Worm (Caenorhabditis elegans): Measurements from ENCODE around the gene Y38C1AA.6.

DNA sequence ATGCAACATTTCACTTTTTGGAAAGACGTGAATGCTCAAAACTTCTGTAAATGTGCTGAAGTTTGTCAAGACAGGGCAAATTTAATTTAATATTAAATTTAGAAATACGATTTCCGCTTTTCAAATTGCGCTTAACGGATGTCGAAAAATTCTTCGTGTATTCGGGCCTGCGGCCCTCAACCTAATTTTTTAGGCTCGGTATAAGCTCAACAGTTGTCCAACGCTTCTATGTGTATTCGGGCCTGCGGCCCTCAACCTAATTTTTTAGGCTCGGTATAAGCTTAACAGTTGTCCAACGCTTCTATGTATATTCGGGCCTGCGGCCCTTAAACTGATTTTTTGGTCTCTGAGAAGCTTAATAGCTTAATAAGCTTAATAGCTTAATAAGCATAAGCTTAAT, 43.8 kb upstream of the Y38C1AA.6 start:
- no peak for TF ChIP-seq fkh-10 (GFP tag; optimal IDR thresholded peaks at IDR 0.05)
- TF ChIP-seq snpc-1.2 (GFP tag; IDR thresholded peaks at IDR 0.05), result no peak
- TF ChIP-seq mep-1 (tag; optimal IDR thresholded peaks at IDR 0.05), result no peak
- no peak for TF ChIP-seq unc-62 (GFP tag; optimal IDR thresholded peaks at IDR 0.05 in 1 of 2)
- TF ChIP-seq unc-62 (tag; optimal IDR thresholded peaks at IDR 0.05), result no peak
- TF ChIP-seq snpc-4 (tag; optimal IDR thresholded peaks at IDR 0.05), result no peak
- no peak for TF ChIP-seq aha-1 (tag)
- TF ChIP-seq nhr-237 (tag; optimal IDR thresholded peaks at IDR 0.05), result no peak
- no peak for TF ChIP-seq daf-12 (tag; optimal IDR thresholded peaks at IDR 0.05)
- no peak for TF ChIP-seq hlh-30 (tag; optimal IDR thresholded peaks at IDR 0.05; ENCODE audit: insufficient read depth)
